Fruit fly (Drosophila melanogaster) whole organism, larva: ENCODE data around the gene Nepl19.

Experiments
- noc ChIP-seq: fragments of 200-800 bp; sonication (Bioruptor generic); optimal IDR thresholded peaks from 3 replicates; lab custom pipeline; 2019; ENCODE audit warnings: missing biosample characterization, mild to moderate bottlenecking, missing genetic modification characterization, moderate library complexity

The Nepl19 gene

DNA sequence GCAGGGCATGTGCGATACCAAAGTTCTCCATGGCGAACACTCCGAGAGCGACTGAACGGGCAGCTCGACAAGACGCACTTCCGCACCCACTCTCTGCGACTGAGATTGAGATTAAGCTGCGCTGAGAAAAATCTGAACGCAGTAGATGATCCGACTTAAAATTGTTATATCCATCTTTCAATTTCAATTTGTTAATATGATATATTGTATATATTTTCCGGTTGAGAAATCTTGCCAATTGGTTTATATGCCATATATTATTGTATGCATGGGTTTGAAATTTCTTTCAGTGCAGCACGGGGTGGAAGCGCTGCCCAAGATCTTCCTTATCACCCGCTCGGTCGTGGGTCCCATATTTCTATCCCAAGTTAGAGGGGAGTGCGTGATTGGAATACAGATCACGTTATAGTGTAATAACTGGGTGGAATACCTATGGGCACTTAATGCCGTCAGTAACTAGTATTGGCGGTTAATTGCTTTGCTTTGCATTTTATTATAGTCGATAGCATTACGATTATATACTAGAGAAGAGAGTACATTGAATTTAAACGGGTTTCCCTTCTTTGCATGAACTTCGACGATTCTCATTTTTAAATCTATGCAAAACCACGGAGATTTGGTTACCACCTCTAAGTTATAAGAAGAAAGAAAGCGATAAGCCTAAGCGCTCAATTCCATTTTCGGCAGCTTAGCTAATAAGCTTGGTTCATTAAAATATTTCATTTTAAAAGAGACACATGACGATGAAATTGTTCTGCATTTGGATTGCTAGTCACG lies at the start of gene Nepl19, which contains the start of gene Nepl20:
TSS of gene Nepl19 (minus strand) at position 57 of the 777 bp plus-strand sequence.
TSS of gene Nepl20 (plus strand) at position 727 of the 777 bp plus-strand sequence.
- TF ChIP-seq noc (tag; lab: Kevin White, UChicago), result peak; percentile 93

DNA sequence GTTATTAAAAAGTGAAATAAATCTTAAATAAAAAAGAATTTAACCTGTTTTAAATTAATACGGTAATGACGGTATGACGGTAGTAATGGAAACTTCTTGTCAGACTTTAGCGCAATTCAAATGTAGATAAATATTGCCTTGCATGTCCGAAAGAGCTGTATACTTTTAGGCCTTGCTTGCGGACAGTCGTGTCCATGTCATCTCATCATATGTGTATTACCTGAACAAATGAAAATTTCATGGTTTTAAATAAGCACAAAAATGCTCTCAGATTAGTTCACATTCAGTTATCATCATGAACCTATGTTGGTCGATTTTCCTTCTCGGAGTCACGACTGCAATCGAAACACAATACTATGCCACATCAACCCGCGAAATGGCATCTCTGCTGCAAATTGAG lies 42.8 kb upstream of the Nepl19 start, which contains the start of gene CG11828:
TSS of gene CG11828 (plus strand) at position 301 of the 400 bp plus-strand sequence.
- TF ChIP-seq noc (tag; lab: Kevin White, UChicago), result no peak

dm6 chr3R:28913890-28914750 lies 34.2 kb upstream of the Nepl19 start:
- no peak for TF ChIP-seq noc (tag; lab: Kevin White, UChicago)

DNA sequence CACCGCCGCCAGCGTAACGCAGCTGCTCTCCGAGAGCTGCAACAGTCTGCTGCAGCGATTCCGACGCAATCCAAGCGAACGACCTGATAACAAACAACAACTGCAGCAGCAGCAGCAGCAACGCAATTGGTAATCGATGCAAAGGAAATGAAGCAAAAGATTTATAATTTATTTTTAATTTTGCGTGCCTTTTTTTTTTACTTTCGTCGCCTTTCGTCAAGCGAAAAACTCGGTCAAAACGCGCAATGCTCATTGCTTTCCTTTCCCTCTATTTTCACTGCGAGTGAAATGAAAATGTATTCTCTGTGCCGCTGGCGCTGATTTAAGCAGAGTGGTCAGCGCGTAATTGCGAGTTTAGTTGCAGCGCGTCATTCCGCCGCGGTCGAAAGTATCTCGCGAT lies 33.1 kb upstream of the Nepl19 start:
- TF ChIP-seq noc (tag; lab: Kevin White, UChicago), result no peak

DNA sequence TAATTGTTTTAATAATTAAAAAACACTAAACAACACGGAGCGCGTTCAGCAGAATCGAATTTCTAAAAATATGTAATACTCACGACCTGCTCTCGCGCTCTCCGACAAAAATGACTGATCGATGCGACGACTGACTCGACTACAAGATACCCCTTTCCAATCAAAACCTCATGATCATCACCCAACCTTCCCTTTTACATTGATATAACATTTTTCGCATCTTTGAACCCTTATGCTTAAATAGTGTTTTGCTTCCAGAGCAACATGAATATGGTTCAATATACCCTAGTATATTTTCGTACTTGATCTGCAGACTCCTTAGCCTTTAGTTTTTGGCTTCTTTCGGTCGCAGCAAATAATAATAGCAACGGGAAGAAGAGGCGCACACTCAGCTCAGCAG lies 31.8 kb upstream of the Nepl19 start:
- peak; percentile 16 for TF ChIP-seq noc (tag; lab: Kevin White, UChicago)

DNA sequence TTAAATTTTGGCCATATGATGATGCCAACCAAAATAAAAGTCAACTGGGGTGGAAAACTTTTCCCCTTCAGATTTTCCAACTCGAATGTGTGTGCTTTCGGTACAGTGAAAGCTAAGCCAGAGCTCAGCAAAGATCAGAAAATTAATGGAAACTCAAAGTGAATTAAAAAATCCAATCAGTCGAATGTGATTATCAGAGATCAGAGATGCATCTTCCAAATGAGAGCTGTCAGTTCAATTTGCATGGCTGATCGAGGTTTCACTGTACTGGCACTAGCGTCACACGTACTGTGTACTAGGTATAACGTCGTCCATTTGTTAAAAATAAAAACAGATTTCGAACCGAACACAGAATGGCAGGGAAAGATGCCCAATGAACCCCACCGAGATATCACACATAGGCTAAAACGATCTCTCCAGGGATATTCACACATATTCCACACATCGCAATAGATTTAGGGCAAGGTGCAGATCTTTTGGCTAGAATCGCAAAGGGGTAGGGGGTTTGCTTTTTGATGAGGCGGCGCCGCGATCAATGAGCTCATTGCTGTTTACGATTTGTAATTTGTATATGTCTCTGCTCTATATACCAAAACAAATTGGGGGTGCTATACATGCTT lies 25.0 kb upstream of the Nepl19 start:
- TF ChIP-seq noc (tag; lab: Kevin White, UChicago), result peak; percentile 67

- TF ChIP-seq noc (tag; lab: Kevin White, UChicago), result no peak
These were observed 24.3 kb upstream of the Nepl19 start for dm6 chr3R:28904174-28904573.

DNA sequence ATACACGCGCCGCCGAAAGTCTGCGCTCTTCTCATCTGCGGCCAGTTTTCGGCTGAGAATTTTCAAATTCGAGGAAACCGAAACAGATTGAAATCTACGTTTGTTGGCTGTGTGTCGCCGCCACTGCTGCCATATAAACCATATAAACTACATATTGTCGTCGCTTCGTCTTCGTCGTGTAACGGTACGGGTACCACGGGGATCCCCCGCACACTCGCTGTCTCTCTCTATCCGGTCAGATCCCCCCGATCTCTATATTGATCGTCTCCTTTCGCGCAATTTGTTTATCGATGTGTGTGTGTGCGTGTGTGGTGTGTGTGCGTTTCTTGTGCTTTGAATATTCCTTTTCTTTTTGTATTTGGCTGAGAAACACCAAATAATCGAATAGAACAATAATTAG lies 23.5 kb upstream of the Nepl19 start:
- TF ChIP-seq noc (tag; lab: Kevin White, UChicago), result no peak

DNA sequence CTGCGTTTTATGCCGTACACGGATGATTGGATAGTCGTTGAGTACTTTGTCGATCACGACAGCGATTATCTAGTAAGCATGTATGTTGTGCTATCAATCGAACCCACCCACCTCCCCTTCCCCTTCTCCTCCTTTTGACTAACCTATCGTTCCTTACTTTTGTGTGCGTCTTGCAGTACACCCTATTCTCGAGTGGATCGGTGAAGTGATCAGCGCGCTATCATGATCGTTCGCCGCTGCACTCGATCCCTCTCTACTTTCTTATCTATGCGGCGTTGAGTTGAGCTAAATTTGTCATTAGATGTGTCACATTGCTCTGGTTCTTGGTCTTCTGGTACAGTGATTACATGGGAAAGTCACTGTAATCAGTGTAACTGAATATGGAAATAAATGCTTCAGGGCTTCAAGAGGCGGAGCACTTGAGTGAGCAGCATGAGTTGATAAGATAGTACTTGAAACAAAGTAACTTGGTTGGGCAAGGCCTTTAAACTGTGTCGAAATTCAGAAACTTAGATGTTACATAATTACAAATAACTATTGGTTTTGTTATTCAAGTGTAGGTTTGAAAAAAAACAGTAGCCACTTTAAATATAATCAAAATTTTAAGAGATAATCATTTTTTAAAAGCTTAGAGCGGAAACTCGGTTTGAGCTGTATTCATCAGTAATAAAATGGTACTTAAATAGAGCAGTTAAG lies 21.7 kb upstream of the Nepl19 start:
- no peak for TF ChIP-seq noc (tag; lab: Kevin White, UChicago)

DNA sequence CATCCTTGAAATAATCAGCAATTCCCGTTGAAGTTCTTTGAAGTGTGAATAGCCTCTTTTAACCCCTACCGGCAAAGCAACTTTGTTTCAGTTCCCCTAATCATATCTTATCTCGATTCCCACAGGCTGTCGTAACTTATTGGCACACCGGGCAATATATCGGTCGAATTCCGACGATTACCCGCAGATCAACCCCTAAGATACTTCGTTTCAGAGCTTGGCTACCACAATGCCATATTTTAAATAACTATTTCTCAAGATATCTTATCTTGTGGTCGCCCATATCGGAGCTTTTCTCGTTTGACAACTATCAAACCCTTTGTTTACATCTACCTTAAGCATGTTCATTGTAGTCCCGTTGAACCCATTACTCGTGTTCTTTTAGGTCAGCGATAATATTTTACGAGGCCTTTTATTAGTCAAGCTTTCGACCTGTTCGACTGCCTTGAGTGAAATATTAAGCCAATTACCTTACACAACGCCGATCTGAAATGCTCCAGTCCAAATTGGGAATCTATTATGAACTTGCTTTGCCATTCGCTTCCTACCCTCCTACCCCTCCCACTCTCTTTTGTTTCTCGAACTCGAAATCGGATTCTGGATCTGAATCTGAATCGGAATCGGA lies 19.1 kb upstream of the Nepl19 start:
- TF ChIP-seq noc (tag; lab: Kevin White, UChicago), result no peak

DNA sequence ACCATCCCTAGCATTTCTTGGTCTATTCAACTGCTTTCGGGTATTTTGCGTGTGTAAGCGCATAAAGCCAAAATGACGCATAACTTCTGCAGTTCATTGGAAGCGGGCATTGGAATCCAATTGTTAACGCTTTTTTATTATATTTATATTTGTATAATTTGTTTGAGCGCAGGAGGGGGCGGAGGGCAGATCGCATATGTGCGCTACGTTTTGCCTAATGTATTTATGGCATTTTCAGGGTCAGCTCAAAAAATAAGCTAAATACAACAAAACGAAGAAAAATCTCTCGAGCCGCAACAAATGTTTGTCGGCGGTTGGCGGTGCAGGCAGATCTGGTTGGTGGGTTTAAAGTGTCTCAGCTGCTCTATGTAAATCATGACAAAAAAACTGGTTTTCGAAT lies 18.0 kb upstream of the Nepl19 start:
- no peak for TF ChIP-seq noc (tag; lab: Kevin White, UChicago)

DNA sequence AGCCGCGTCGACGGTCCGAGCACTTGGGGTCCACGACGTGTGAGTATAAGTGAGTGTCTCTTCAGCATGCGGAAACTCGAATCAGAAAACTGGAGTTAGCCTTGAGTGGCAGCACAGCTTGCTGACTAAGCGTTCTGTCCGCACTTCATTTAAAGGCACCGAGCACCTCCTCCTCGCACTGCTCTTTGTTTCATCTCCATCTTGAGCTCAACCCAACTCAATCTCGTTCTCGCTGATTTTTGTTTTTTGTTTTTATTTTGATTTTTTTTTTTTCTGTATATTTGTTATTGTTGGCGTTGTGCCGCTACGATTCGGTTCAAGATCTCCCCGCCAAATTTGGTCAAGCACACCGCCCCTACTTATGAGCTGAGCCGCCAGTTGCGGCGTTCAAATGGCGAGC lies 15.1 kb upstream of the Nepl19 start:
- TF ChIP-seq noc (tag; lab: Kevin White, UChicago), result no peak

DNA sequence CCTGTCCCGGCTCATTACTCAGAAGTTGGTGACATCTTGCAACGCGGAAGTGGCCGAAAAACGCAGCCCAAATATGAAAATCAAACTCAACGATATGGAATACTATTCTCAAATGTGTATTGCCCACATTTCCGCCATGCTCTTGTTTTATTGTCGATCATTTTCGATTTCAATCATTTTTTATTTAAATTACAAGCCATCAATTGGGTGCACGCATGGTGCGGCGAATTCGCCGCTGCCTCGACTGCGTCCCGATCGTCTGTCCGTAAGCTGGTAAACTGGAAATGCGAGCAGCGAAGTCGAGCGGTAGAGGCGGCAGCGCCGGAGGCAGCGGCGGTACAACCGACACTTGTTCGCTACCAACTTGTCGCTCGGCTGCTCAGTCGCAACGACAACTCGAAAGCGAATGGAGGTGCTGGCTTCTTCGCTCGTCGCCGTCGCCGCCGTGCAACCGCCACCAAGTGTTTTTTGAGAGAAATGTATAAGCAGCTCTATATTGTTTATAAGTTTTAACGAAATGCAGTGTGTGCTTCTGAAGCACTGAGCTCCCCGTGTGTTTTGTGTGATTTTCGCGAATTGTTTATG lies 11.7 kb upstream of the Nepl19 start:
- no peak for TF ChIP-seq noc (tag; lab: Kevin White, UChicago)

DNA sequence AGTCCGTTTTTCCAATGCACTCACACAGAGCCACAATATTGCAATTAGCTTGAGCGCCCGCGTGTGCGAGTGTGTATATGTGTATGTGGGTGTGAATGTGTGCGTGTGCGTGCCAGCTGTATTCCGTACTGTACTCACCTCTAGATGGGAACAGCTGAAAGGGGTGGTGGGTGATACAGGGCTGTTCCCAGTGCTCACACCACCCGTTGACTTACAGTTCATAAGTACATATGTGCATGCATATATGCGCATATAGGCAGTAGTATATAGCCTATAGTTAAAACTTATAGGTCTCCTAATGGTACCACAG lies 9.5 kb upstream of the Nepl19 start:
- TF ChIP-seq noc (tag; lab: Kevin White, UChicago), result no peak
